Worm (Caenorhabditis elegans) whole organism, L1 larva: ENCODE measurements around the gene syf-2.

Source experiments
- C04F5.9 ChIP-seq: sonication (generic microtip); optimal IDR thresholded peaks from 2 replicates; lab custom pipeline; 2016; ENCODE audit warnings: missing genetic modification characterization, missing compliant biosample characterization
- aly-2 ChIP-seq: fragments of 150-350 bp; optimal IDR thresholded peaks from 2 replicates; lab custom pipeline; 2014; ENCODE audit warnings: missing biosample characterization, missing genetic modification characterization
- ama-1 ChIP-seq: fragments of 150-350 bp; optimal IDR thresholded peaks from 2 replicates; lab custom pipeline; 2014
- elt-2 ChIP-seq: sonication (generic microtip); optimal IDR thresholded peaks from 2 replicates; lab custom pipeline; 2016; ENCODE audit warnings: missing genetic modification characterization, mild to moderate bottlenecking, inconsistent platforms, missing compliant biosample characterization, missing genetic modification reagents
- elt-3 ChIP-seq, 6 experiments: fragments of 150-350 bp in 1 of 6; sonication (generic microtip); optimal IDR thresholded peaks; 2 replicates each; lab custom pipeline; 2017 to 2018; ENCODE audit warnings: missing biosample characterization in 6 of 6, missing genetic modification characterization in 6 of 6, inconsistent platforms in 1 of 6
- fkh-10 ChIP-seq: sonication (generic microtip); optimal IDR thresholded peaks from 2 replicates; lab custom pipeline; 2017; ENCODE audit warnings: missing biosample characterization, missing genetic modification reagents, missing genetic modification characterization
- lsy-2 ChIP-seq, 2 experiments: fragments of 150-350 bp; optimal IDR thresholded peaks; 2 replicates each; lab custom pipeline; 2014; ENCODE audit warnings: missing biosample characterization in 2 of 2, missing genetic modification characterization in 2 of 2
- unc-86 ChIP-seq: sonication (generic microtip); optimal IDR thresholded peaks from 2 replicates; lab custom pipeline; 2016; ENCODE audit warnings: missing genetic modification characterization, missing compliant biosample characterization

- no peak for TF ChIP-seq C04F5.9 (tag; lab: Kevin White, UChicago)
- TF ChIP-seq unc-86 (tag; lab: Kevin White, UChicago) = no peak
- no peak for TF ChIP-seq fkh-10 (GFP tag; lab: Kevin White, UChicago)
- no peak for TF ChIP-seq elt-3 (tag; optimal IDR thresholded peaks at IDR 0.05; lab: Kevin White, UChicago)
- no peak for TF ChIP-seq aly-2 (tag; lab: Kevin White, UChicago)
- TF ChIP-seq lsy-2 (tag; optimal IDR thresholded peaks at IDR 0.05; lab: Kevin White, UChicago) = no peak
- TF ChIP-seq elt-2 (tag; lab: Kevin White, UChicago) = no peak
- no peak for TF ChIP-seq ama-1 (lab: Kevin White, UChicago)
Observed at ce11 chrIII:7159246-7159645, 2.7 kb downstream of the syf-2 start.
